Worm (Caenorhabditis elegans) whole organism, L4/young adult: ENCODE data around the gene htas-1.

Source experiments
- W03F9.2 ChIP-seq: fragments of 150-350 bp; optimal IDR thresholded peaks from 2 replicates; lab custom pipeline; 2014; ENCODE audit warnings: missing biosample characterization, missing genetic modification characterization
- dao-5 ChIP-seq: sonication (generic microtip); optimal IDR thresholded peaks from 2 replicates; lab custom pipeline; 2016; ENCODE audit warnings: missing genotype, missing genetic modification characterization, moderate library complexity, missing compliant biosample characterization
- him-1 ChIP-seq: sonication (generic microtip); optimal IDR thresholded peaks from 2 replicates; lab custom pipeline; 2016; ENCODE audit warnings: missing genotype, missing genetic modification reagents, missing genetic modification characterization, missing compliant biosample characterization

DNA sequence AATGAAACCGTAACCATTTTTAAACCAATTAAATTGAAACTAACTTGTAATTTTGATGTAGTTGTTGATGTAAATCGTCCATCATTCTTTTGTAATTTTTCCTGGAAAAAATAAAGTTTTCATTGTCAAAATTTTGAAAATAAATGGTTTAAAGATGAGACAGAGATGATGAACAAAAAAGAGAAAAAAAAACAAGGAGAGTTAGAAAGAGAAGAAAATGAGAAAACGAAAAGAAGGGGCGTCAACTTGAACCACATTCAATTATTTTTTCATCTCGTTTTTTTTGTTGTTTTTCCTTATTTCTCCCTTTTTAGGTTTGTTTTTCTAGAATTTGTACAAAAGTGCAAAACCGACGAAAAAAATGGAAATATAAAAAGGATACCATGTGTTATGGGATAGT lies 7.8 kb downstream of the htas-1 start, which contains the start of gene nhr-34:
- TF ChIP-seq dao-5: no peak
- no peak for TF ChIP-seq him-1
- no peak for TF ChIP-seq W03F9.2 (tag; lab: Kevin White, UChicago)
